Fruit fly (Drosophila melanogaster) S2 (cell line): ENCODE data around the gene ZIPIC.

ENCODE experiments used
- CG8478 ChIP-seq: fragments of >200 bp; optimal IDR thresholded peaks from 2 replicates; lab custom pipeline; 2018
- CTCF ChIP-seq, 2 experiments: fragments of >200 bp; optimal IDR thresholded peaks; 2 replicates each; lab custom pipeline; 2018

- TF ChIP-seq CG8478 (lab: Kevin White, UChicago) (no peak), CTCF (optimal IDR thresholded peaks at IDR 0.05; lab: Kevin White, UChicago) (no peak)
These were observed 13.8 kb upstream of the ZIPIC start for dm6 chr3R:30050448-30050847.
